Worm (Caenorhabditis elegans): Measurements from ENCODE around the gene memo-1.

The memo-1 gene

DNA sequence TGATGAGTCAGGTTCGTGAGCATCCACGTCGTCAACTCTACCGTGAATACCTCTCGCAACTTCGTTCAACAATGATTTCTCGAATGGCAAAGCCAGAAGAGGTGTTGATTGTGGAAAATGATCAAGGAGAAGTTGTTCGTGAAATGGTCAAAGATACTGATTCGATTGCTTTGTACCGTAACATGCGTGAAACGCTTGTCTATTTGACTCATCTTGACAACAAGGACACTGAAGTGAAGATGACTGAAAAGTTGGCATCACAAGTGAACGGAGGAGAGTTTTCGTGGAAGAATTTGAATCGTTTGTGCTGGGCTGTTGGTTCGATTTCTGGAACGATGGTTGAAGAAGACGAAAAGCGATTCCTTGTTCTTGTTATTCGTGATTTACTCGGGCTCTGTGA lies 40.3 kb downstream of the memo-1 start:
- TF ChIP-seq ama-1 (optimal IDR thresholded peaks at IDR 0.05) (peak; percentile 22), skn-1 (tag; optimal IDR thresholded peaks at IDR 0.05) (no peak), ztf-4 (tag; optimal IDR thresholded peaks at IDR 0.05) (no peak)

DNA sequence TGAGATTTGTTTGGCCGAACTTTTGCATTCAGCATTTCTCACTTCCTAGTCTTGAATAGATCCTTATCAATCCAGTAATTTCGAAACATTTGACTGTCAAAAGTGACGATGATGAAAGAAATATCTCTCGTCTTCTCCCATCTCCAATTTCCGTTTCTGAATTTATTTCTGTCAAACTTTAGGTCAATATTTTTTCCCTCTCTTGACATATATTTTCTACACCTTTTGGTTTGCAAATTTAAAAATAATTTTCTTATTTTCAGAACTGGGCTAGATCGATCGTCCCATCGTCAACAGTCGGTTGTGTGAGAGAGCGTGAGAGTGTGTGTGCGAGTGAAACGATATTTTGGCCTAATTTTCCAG lies 42.2 kb downstream of the memo-1 start, which contains the start of gene xpo-1:
xpo-1 (plus strand) TSS at position 264 of the 363 bp plus-strand sequence.
- no peak for TF ChIP-seq egl-27 (tag; optimal IDR thresholded peaks at IDR 0.05)
- no peak for TF ChIP-seq elt-2 (tag; optimal IDR thresholded peaks at IDR 0.05)
- no peak for TF ChIP-seq skn-1 (tag; optimal IDR thresholded peaks at IDR 0.05)
- TF ChIP-seq nfya-1 (tag; optimal IDR thresholded peaks at IDR 0.05; ENCODE audit: insufficient read depth): no peak
- no peak for TF ChIP-seq egl-5 (tag; optimal IDR thresholded peaks at IDR 0.05)
- no peak for TF ChIP-seq daf-12 (tag; optimal IDR thresholded peaks at IDR 0.05)
- no peak for TF ChIP-seq pha-4 (tag; optimal IDR thresholded peaks at IDR 0.05)
- no peak for TF ChIP-seq ceh-16 (tag; optimal IDR thresholded peaks at IDR 0.05)

DNA sequence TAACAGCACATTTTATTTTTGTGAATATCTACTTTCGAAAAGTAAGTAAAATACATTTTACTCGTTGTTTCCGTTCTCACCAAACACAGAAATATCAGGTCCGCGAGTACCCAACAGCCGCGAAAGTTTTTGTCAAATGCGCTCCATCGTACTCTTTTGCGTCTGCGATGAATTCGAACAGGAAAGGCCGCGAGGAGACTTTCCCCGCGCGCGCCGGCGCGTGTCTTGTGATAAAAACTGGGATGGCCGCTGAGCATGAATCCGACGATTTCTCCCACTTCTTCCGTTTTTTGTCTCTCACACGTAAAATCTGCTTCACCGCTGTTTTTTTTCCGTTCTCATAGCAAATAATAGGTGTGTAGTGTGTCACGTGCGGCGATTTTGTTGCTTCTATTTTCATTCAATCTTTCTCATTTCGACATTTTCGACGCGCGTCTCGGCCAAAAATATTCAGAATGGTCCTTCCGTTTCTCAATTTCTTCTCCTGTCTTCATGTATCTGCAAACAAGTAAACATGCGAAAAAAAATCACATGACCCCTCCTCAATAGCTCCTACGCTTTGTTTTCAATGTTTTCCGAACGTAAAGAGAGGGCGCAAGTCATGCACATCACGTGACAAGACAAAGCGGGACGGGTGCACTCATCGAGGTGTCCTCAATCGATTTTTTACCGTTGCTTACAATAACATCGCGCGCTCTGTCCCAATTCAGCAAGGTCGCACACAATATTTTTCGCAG lies 42.7 kb downstream of the memo-1 start, which contains the start of gene uvs-1:
uvs-1 (minus strand) TSS at position 145 of the 737 bp plus-strand sequence.
- no peak for TF ChIP-seq elt-1 (tag; optimal IDR thresholded peaks at IDR 0.05)
- TF ChIP-seq ceh-82 (tag; optimal IDR thresholded peaks at IDR 0.05): no peak
- peak; percentile 82 for TF ChIP-seq lin-15B (tag; optimal IDR thresholded peaks at IDR 0.05)
- no peak for TF ChIP-seq lsy-12 (tag; optimal IDR thresholded peaks at IDR 0.05)
- TF ChIP-seq pha-4 (tag; optimal IDR thresholded peaks at IDR 0.05): peak; percentile 87
- TF ChIP-seq zag-1 (tag; optimal IDR thresholded peaks at IDR 0.05): no peak
- peak; percentile 18 for TF ChIP-seq jun-1 (tag; optimal IDR thresholded peaks at IDR 0.05)
- peak; percentile 87 for TF ChIP-seq lin-39 (tag; optimal IDR thresholded peaks at IDR 0.05)
- TF ChIP-seq nhr-25 (tag; optimal IDR thresholded peaks at IDR 0.05): peak; percentile 56
- TF ChIP-seq nhr-76 (tag; optimal IDR thresholded peaks at IDR 0.05): no peak
- TF ChIP-seq snpc-4 (tag; optimal IDR thresholded peaks at IDR 0.05): peak; percentile 30
- no peak for TF ChIP-seq hmg-11 (tag; optimal IDR thresholded peaks at IDR 0.05)
- TF ChIP-seq nhr-11 (tag; optimal IDR thresholded peaks at IDR 0.05): no peak
- TF ChIP-seq eor-1 (tag; optimal IDR thresholded peaks at IDR 0.05): no peak
- peak; percentile 64 for TF ChIP-seq nfya-1 (tag; optimal IDR thresholded peaks at IDR 0.05; ENCODE audit: insufficient read depth)
- TF ChIP-seq egl-5 (tag; optimal IDR thresholded peaks at IDR 0.05): no peak
- peak; percentile 29 for TF ChIP-seq ama-1 (optimal IDR thresholded peaks at IDR 0.05)
- TF ChIP-seq nhr-23 (tag; optimal IDR thresholded peaks at IDR 0.05): peak; percentile 25
- no peak for TF ChIP-seq ceh-9 (tag; optimal IDR thresholded peaks at IDR 0.05)
- TF ChIP-seq ceh-28 (tag; optimal IDR thresholded peaks at IDR 0.05): peak; percentile 56
- no peak for TF ChIP-seq fos-1 (tag; optimal IDR thresholded peaks at IDR 0.05)
- peak; percentile 24 for TF ChIP-seq elt-2 (tag; optimal IDR thresholded peaks at IDR 0.05)
- TF ChIP-seq ZK546.5 (tag; optimal IDR thresholded peaks at IDR 0.05): no peak
- peak; percentile 42 for TF ChIP-seq fkh-10 (GFP tag; optimal IDR thresholded peaks at IDR 0.05)
- no peak for TF ChIP-seq nhr-28 (tag; optimal IDR thresholded peaks at IDR 0.05)
- TF ChIP-seq aly-2 (tag; optimal IDR thresholded peaks at IDR 0.05): no peak
- no peak for TF ChIP-seq nhr-43 (tag; optimal IDR thresholded peaks at IDR 0.05; ENCODE audit: poor library complexity, severe bottlenecking)
- no peak for TF ChIP-seq ceh-16 (tag; optimal IDR thresholded peaks at IDR 0.05)

DNA sequence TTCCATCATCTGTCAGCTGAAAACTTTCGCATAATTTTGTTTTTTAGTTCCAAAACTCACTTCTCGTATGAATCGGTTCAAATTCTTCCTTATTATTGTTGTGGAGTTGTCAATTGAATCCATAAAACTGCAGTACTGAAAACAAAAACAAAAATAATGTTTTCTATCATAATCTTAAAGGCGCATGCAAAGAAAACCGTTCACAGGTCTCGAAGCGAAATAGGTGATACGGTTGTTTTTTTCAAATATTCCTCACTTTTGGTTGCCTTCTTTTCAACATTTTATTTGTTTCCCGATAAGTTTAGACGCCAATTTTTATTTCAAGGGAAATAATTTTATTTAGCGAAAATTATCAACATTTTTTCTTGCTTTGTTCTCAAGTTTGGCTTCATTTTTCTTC lies 43.4 kb downstream of the memo-1 start:
- TF ChIP-seq ceh-9 (tag; optimal IDR thresholded peaks at IDR 0.05): no peak
- no peak for TF ChIP-seq snpc-4 (tag; optimal IDR thresholded peaks at IDR 0.05)
- no peak for TF ChIP-seq nhr-77 (tag; optimal IDR thresholded peaks at IDR 0.05)
- TF ChIP-seq ama-1 (optimal IDR thresholded peaks at IDR 0.05): no peak
- no peak for TF ChIP-seq nhr-67 (tag; optimal IDR thresholded peaks at IDR 0.05)
- no peak for TF ChIP-seq sea-2 (GFP tag; optimal IDR thresholded peaks at IDR 0.05)

DNA sequence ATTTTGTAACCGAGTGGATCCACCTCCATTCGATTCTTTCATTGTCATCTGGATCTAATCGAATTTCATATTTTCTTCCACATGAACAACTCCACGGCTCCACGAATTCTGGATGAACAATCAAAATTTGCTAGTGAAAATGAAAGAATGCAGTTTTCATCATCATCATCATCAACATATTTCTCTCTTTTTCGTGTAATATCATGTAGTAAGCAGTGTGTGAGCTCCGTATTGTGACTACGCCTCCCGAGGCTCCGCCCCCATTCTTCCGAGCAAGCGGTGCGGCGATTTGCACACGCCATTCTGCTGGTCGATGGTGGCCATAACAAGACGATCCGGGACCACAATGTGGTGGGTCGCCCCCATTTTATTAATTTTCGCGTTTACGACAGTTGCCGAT lies 48.9 kb downstream of the memo-1 start, which contains the start of gene ZK742.7:
ZK742.7 (plus strand) TSS at position 301 of the 400 bp plus-strand sequence.
- TF ChIP-seq fkh-10 (GFP tag; optimal IDR thresholded peaks at IDR 0.05) (peak; percentile 15), egl-27 (tag; optimal IDR thresholded peaks at IDR 0.05) (no peak), unc-39 (tag; optimal IDR thresholded peaks at IDR 0.05) (no peak), nhr-25 (tag; optimal IDR thresholded peaks at IDR 0.05) (no peak)
